Worm (Caenorhabditis elegans): Measurements from ENCODE around the gene F46B3.16.

ce11 chrV:20618632-20619031 is 15.8 kb upstream of the F46B3.16 start, which contains the start of gene F46B3.7:
- TF ChIP-seq ceh-24 (tag; optimal IDR thresholded peaks at IDR 0.05) (no peak), unc-86 (tag; optimal IDR thresholded peaks at IDR 0.05) (no peak), ama-1 (optimal IDR thresholded peaks at IDR 0.05) (no peak), odd-2 (tag; optimal IDR thresholded peaks at IDR 0.05) (no peak), nhr-11 (tag; optimal IDR thresholded peaks at IDR 0.05) (no peak), tbx-2 (tag; optimal IDR thresholded peaks at IDR 0.05) (no peak), ceh-19 (GFP tag; optimal IDR thresholded peaks at IDR 0.05) (no peak), unc-55 (GFP tag; optimal IDR thresholded peaks at IDR 0.05) (no peak), hlh-30 (tag; optimal IDR thresholded peaks at IDR 0.05; ENCODE audit: insufficient read depth) (no peak), elt-2 (tag; optimal IDR thresholded peaks at IDR 0.05) (no peak)
